Worm (Caenorhabditis elegans) whole organism, L4 larva: Measurements from ENCODE around the gene nep-15.
A peak's percentile ranks its signal among the peaks of the same experiment; 100 is the strongest.

Experiments used
- F10B5.3 ChIP-seq: sonication (generic microtip); optimal IDR thresholded peaks from 2 replicates; lab custom pipeline; 2016; ENCODE audit warnings: mild to moderate bottlenecking, missing genetic modification characterization, missing compliant biosample characterization
- R02D3.7 ChIP-seq: fragments of 150-350 bp; sonication (generic microtip); optimal IDR thresholded peaks from 3 replicates; lab custom pipeline; 2014; ENCODE audit warnings: missing biosample characterization, missing genetic modification characterization
- ZK546.5 ChIP-seq, 2 experiments: sonication (generic microtip); optimal IDR thresholded peaks; 2 replicates each; lab custom pipeline; 2017; ENCODE audit warnings: missing biosample characterization in 2 of 2, missing genetic modification characterization in 2 of 2
- aha-1 ChIP-seq: fragments of 150-350 bp; peaks from one replicate; lab custom pipeline; 2014; ENCODE audit warnings: missing biosample characterization, missing genetic modification characterization
- aly-2 ChIP-seq: sonication (generic microtip); optimal IDR thresholded peaks from 2 replicates; lab custom pipeline; 2018; ENCODE audit warnings: missing biosample characterization, missing genetic modification characterization
- attf-4 ChIP-seq: sonication (generic microtip); optimal IDR thresholded peaks from 3 replicates; lab custom pipeline; 2017; ENCODE audit warnings: missing biosample characterization, missing genetic modification characterization
- ceh-32 ChIP-seq: sonication (generic microtip); optimal IDR thresholded peaks from 2 replicates; lab custom pipeline; 2016; ENCODE audit warnings: mild to moderate bottlenecking, missing genetic modification characterization, missing compliant biosample characterization; ENCODE audit not compliant: poor library complexity
- ceh-82 ChIP-seq: sonication (generic microtip); optimal IDR thresholded peaks from 2 replicates; lab custom pipeline; 2017; ENCODE audit warnings: missing biosample characterization, missing genetic modification characterization
- ces-1 ChIP-seq: fragments of 150-350 bp; sonication (generic microtip); optimal IDR thresholded peaks from 4 replicates; lab custom pipeline; 2014; ENCODE audit warnings: missing biosample characterization, missing genetic modification reagents, missing genetic modification characterization
- daf-16 ChIP-seq, 3 experiments: sonication (generic microtip); optimal IDR thresholded peaks; 2 replicates each; lab custom pipeline; 2016 to 2017; ENCODE audit warnings: missing genetic modification characterization in 3 of 3, missing genetic modification reagents in 3 of 3, mild to moderate bottlenecking in 2 of 3, missing compliant biosample characterization in 2 of 3, missing biosample characterization in 1 of 3, moderate library complexity in 1 of 3
- dmd-8 ChIP-seq: fragments of 200-800 bp; sonication (Bioruptor generic); IDR thresholded peaks from 2 replicates; pipeline ENCODE4 v1.3.6; 2022; ENCODE audit warnings: missing genetic modification characterization, missing compliant biosample characterization
- duxl-1 ChIP-seq: sonication (generic microtip); optimal IDR thresholded peaks from 2 replicates; lab custom pipeline; 2016; ENCODE audit warnings: mild to moderate bottlenecking, missing genetic modification characterization, moderate library complexity, missing compliant biosample characterization; ENCODE audit not compliant: poor library complexity
- dve-1 ChIP-seq: sonication (generic microtip); optimal IDR thresholded peaks from 2 replicates; lab custom pipeline; 2017; ENCODE audit warnings: antibody characterized with exemption, mild to moderate bottlenecking, missing genetic modification characterization, missing compliant biosample characterization; ENCODE audit not compliant: insufficient read depth
- egl-27 ChIP-seq: sonication (generic microtip); optimal IDR thresholded peaks from 3 replicates; lab custom pipeline; 2017; ENCODE audit warnings: missing biosample characterization, missing genetic modification reagents, missing genetic modification characterization
- egl-43 ChIP-seq: fragments of 200-800 bp; sonication (Bioruptor generic); IDR thresholded peaks from 2 replicates; pipeline ENCODE4 v1.3.6; 2022; ENCODE audit warnings: missing genetic modification reagents, missing genetic modification characterization, missing compliant biosample characterization
- fos-1 ChIP-seq: fragments of 150-350 bp; optimal IDR thresholded peaks from 2 replicates; lab custom pipeline; 2014; ENCODE audit warnings: missing biosample characterization, missing genetic modification characterization
- gei-8 ChIP-seq: fragments of 200-800 bp; sonication (Bioruptor generic); optimal IDR thresholded peaks from 2 replicates; lab custom pipeline; 2018; ENCODE audit warnings: mild to moderate bottlenecking, missing genetic modification characterization, missing compliant biosample characterization
- hif-1 ChIP-seq, 2 experiments: sonication (generic microtip); optimal IDR thresholded peaks; 2 replicates each; lab custom pipeline; 2016 to 2017; ENCODE audit warnings: missing compliant biosample characterization in 2 of 2, missing genetic modification characterization in 2 of 2, missing genetic modification reagents in 2 of 2, missing genotype in 2 of 2, mild to moderate bottlenecking in 1 of 2
- hlh-11 ChIP-seq: fragments of 200-800 bp; sonication (Bioruptor generic); optimal IDR thresholded peaks from 2 replicates; lab custom pipeline; 2018; ENCODE audit warnings: mild to moderate bottlenecking, missing genetic modification characterization, missing compliant biosample characterization
- hlh-30 ChIP-seq: sonication (generic microtip); optimal IDR thresholded peaks from 2 replicates; lab custom pipeline; 2017; ENCODE audit warnings: antibody characterized with exemption, mild to moderate bottlenecking, missing genetic modification characterization, missing compliant biosample characterization; ENCODE audit not compliant: insufficient read depth
- hmg-1.1 ChIP-seq: fragments of 200-800 bp; sonication (Bioruptor generic); IDR thresholded peaks from 2 replicates; pipeline ENCODE4 v1.3.6; 2022; ENCODE audit warnings: missing genetic modification reagents, missing genetic modification characterization, missing compliant biosample characterization
- lim-7 ChIP-seq: fragments of 200-800 bp; sonication (Bioruptor generic); IDR thresholded peaks from 2 replicates; pipeline ENCODE4 v1.3.6; 2022; ENCODE audit warnings: missing genetic modification characterization, missing compliant biosample characterization
- lin-1 ChIP-seq: fragments of 200-800 bp; sonication (Bioruptor generic); IDR thresholded peaks from 2 replicates; pipeline ENCODE4 v1.3.6; 2022; ENCODE audit warnings: missing genetic modification reagents, missing genetic modification characterization, missing compliant biosample characterization
- lin-39 ChIP-seq: fragments of 150-350 bp; optimal IDR thresholded peaks from 2 replicates; lab custom pipeline; 2014; ENCODE audit warnings: missing biosample characterization, missing genetic modification reagents, missing genetic modification characterization
- madf-9 ChIP-seq: fragments of 200-800 bp; sonication (Bioruptor generic); conservative IDR thresholded peaks from 2 replicates; pipeline ENCODE4 v1.3.6; 2022; ENCODE audit warnings: missing genetic modification reagents, missing genetic modification characterization, missing compliant biosample characterization
- mdl-1 ChIP-seq, 2 experiments: fragments of 150-350 bp in 1 of 2; sonication (generic microtip) in 1 of 2; optimal IDR thresholded peaks; 2 replicates each; lab custom pipeline; 2014 to 2017; ENCODE audit warnings: missing biosample characterization in 2 of 2, missing genetic modification characterization in 2 of 2
- mdt-29 ChIP-seq: fragments of 200-800 bp; sonication (Bioruptor generic); IDR thresholded peaks from 2 replicates; pipeline ENCODE4 v1.3.6; 2022; ENCODE audit warnings: missing genetic modification reagents, missing genetic modification characterization, missing compliant biosample characterization
- mxl-3 ChIP-seq: fragments of 200-800 bp; sonication (Bioruptor generic); optimal IDR thresholded peaks from 2 replicates; lab custom pipeline; 2018; ENCODE audit warnings: mild to moderate bottlenecking, missing genetic modification characterization, missing compliant biosample characterization
- nhr-237 ChIP-seq: sonication (generic microtip); optimal IDR thresholded peaks from 2 replicates; lab custom pipeline; 2017; ENCODE audit warnings: missing biosample characterization, missing genetic modification characterization
- nhr-28 ChIP-seq: fragments of 150-350 bp; optimal IDR thresholded peaks from 2 replicates; lab custom pipeline; 2014; ENCODE audit warnings: missing biosample characterization, missing genetic modification characterization
- nhr-41 ChIP-seq: fragments of 200-800 bp; sonication (Bioruptor generic); IDR thresholded peaks from 2 replicates; pipeline ENCODE4 v1.3.6; 2022; ENCODE audit warnings: missing genetic modification reagents, missing genetic modification characterization, missing compliant biosample characterization
- nhr-48 ChIP-seq: sonication (generic microtip); optimal IDR thresholded peaks from 2 replicates; lab custom pipeline; 2016; ENCODE audit warnings: mild to moderate bottlenecking, missing genetic modification characterization, missing compliant biosample characterization
- nhr-6 ChIP-seq: fragments of 150-350 bp; optimal IDR thresholded peaks from 2 replicates; lab custom pipeline; 2014; ENCODE audit warnings: missing biosample characterization, missing genetic modification characterization
- saeg-2 ChIP-seq: fragments of 200-800 bp; sonication (Bioruptor generic); IDR thresholded peaks from 2 replicates; pipeline ENCODE4 v1.3.6; 2022; ENCODE audit warnings: missing genetic modification reagents, missing genetic modification characterization, missing compliant biosample characterization
- set-16 ChIP-seq: fragments of 200-800 bp; sonication (Bioruptor generic); IDR thresholded peaks from 2 replicates; pipeline ENCODE4 v1.3.6; 2022; ENCODE audit warnings: missing genetic modification reagents, missing genetic modification characterization, missing compliant biosample characterization
- snpc-4 ChIP-seq: fragments of 150-350 bp; optimal IDR thresholded peaks from 2 replicates; lab custom pipeline; 2014; ENCODE audit warnings: missing biosample characterization, missing genetic modification characterization
- spr-1 ChIP-seq: sonication (generic microtip); optimal IDR thresholded peaks from 2 replicates; lab custom pipeline; 2016; ENCODE audit warnings: mild to moderate bottlenecking, missing genetic modification characterization, missing compliant biosample characterization
- tag-97 ChIP-seq: fragments of 200-800 bp; sonication (Bioruptor generic); IDR thresholded peaks from 2 replicates; pipeline ENCODE4 v1.3.6; 2022; ENCODE audit warnings: missing genetic modification characterization, missing compliant biosample characterization
- unc-130 ChIP-seq: sonication (generic microtip); optimal IDR thresholded peaks from 2 replicates; lab custom pipeline; 2016; ENCODE audit warnings: missing genetic modification reagents, missing genetic modification characterization, missing compliant biosample characterization
- unc-39 ChIP-seq: sonication (generic microtip); optimal IDR thresholded peaks from 2 replicates; lab custom pipeline; 2017; ENCODE audit warnings: missing biosample characterization, missing genetic modification characterization
- unc-62 ChIP-seq, 3 experiments: fragments of 150-350 bp in 1 of 3; sonication (generic microtip); optimal IDR thresholded peaks in 2 of 3; peaks in 1 of 3; 1 replicate in 1 of 3; 2 replicates in 2 of 3; lab custom pipeline; 2014 to 2017; ENCODE audit warnings: missing biosample characterization in 3 of 3, missing genetic modification characterization in 3 of 3, missing genetic modification reagents in 3 of 3, missing genotype in 1 of 3
- zag-1 ChIP-seq: fragments of 150-350 bp; optimal IDR thresholded peaks from 2 replicates; lab custom pipeline; 2014; ENCODE audit warnings: missing biosample characterization, missing genetic modification characterization
- zip-11 ChIP-seq: fragments of 200-800 bp; sonication (Bioruptor generic); IDR thresholded peaks from 2 replicates; pipeline ENCODE4 v1.3.6; 2022; ENCODE audit warnings: missing genetic modification characterization, missing compliant biosample characterization

The nep-15 gene

DNA sequence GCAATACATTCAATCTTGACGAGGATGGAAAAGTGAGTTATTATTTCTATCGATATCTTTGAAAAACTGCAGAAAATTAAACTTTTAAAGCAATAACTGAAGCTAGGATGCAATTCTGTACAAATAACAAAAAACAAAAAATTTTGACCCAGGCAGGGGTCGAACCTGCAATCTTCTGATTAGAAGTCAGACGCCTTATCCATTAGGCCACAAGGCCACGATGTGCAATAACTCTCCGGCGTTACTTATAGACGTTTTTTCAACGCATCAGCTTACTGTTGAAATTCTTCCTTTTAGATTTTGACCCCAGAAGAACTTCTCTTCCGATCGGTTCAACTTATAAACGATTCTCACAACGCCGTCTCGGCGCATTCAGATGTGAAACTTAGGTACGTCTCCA lies 9.6 kb downstream of the nep-15 start (continued):
- TF ChIP-seq unc-39 (tag; lab: Kevin White, UChicago) (no peak), ZK546.5 (tag; optimal IDR thresholded peaks at IDR 0.05; lab: Kevin White, UChicago) (no peak), mdl-1 (tag; optimal IDR thresholded peaks at IDR 0.05; lab: Kevin White, UChicago) (no peak), nhr-41 (GFP tag; lab: Robert Waterston, UW) (peak; percentile 43; the same call in 1 of the 2 replicates), ceh-82 (no peak), spr-1 (no peak), egl-43 (GFP tag; lab: Robert Waterston, UW) (no peak; the same call in 1 of the 2 replicates), fos-1 (tag; lab: Kevin White, UChicago) (no peak), unc-130 (GFP tag; lab: Kevin White, UChicago) (peak; percentile 3), lim-7 (peak; percentile 84), ceh-32 (tag; lab: Kevin White, UChicago) (no peak), aha-1 (tag; lab: Kevin White, UChicago) (peak; percentile 27), snpc-4 (tag; lab: Kevin White, UChicago) (no peak), nhr-6 (tag; lab: Kevin White, UChicago) (no peak), R02D3.7 (tag; lab: Kevin White, UChicago) (no peak), mdt-29 (GFP tag; lab: Robert Waterston, UW) (no peak), tag-97 (no peak), nhr-237 (no peak), saeg-2 (GFP tag; lab: Robert Waterston, UW) (no peak), gei-8 (GFP tag; lab: Kevin White, UChicago) (peak; percentile 29), aly-2 (no peak), hif-1 (tag; optimal IDR thresholded peaks at IDR 0.05; lab: Kevin White, UChicago) (no peak), ces-1 (GFP tag; lab: Kevin White, UChicago) (no peak), madf-9 (no peak), hmg-1.1 (GFP tag; lab: Robert Waterston, UW) (no peak), zip-11 (GFP tag; lab: Robert Waterston, UW) (no peak), lin-39 (tag; lab: Kevin White, UChicago) (no peak), daf-16 (GFP tag; optimal IDR thresholded peaks at IDR 0.05; lab: Kevin White, UChicago) (peak; percentile 2 to 49), daf-16 (tag; optimal IDR thresholded peaks at IDR 0.05; lab: Kevin White, UChicago) (peak; percentile 53), duxl-1 (tag; lab: Kevin White, UChicago) (peak; percentile 32)

DNA sequence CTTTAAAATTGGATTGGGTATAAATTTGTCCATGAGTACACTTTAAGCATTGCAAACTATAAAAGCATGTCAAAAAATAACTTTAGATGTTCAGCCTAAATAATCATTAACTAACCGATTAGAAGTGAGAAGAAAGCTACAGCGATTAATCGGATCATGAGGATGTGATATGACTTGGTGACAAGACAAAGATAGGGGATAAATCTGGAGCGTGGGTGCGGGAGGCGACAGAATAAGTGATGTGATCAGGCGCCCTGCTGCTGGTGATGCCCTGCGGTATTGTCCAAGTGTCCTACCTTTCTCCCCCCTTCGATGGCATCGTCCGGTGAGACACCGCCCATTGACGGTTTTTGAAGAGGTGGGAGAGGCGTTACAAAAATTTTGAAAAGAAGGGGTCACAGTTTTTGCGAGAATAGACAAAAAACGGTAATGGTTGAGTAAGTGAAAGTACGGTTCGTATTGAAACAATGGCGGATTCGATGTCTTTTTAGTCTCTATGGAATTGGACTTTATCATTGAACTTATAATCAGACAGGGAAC lies 12.7 kb downstream of the nep-15 start, which contains the start of gene F41D9.2:
F41D9.2 (minus strand) TSS at position 304 of the 540 bp plus-strand sequence.
- TF ChIP-seq zag-1 (tag; lab: Kevin White, UChicago) (no peak), unc-62 (GFP tag; optimal IDR thresholded peaks at IDR 0.05 in 1 of 2; lab: Kevin White, UChicago) (peak in 1 of 2 experiments; percentile 87), unc-62 (tag; optimal IDR thresholded peaks at IDR 0.05; lab: Kevin White, UChicago) (no peak), nhr-48 (tag; lab: Kevin White, UChicago) (no peak), dve-1 (no peak), mxl-3 (GFP tag; lab: Kevin White, UChicago) (peak; percentile 61), aha-1 (tag; lab: Kevin White, UChicago) (peak; percentile 3), egl-27 (no peak), dmd-8 (no peak), hlh-30 (tag; lab: Kevin White, UChicago) (peak; percentile 68), nhr-28 (tag; lab: Kevin White, UChicago) (peak; percentile 14), hmg-1.1 (GFP tag; lab: Robert Waterston, UW) (0 out of 2 replicates have a peak, but pooled peaks have one; percentile 17), mdt-29 (GFP tag; lab: Robert Waterston, UW) (no peak), lin-1 (GFP tag; lab: Robert Waterston, UW) (no peak), mdl-1 (tag; optimal IDR thresholded peaks at IDR 0.05; lab: Kevin White, UChicago) (peak in 1 of 2 experiments; percentile 16), F10B5.3 (tag; lab: Kevin White, UChicago) (no peak), R02D3.7 (tag; lab: Kevin White, UChicago) (no peak), hlh-11 (tag; lab: Kevin White, UChicago) (peak; percentile 26), attf-4 (tag; lab: Kevin White, UChicago) (no peak), set-16 (GFP tag; lab: Robert Waterston, UW) (peak; percentile 27; the same call in 1 of the 2 replicates)
